Worm (Caenorhabditis elegans) whole organism, L4/young adult: ENCODE data around the gene col-125.

ENCODE experiments used
- W03F9.2 ChIP-seq: fragments of 150-350 bp; optimal IDR thresholded peaks from 2 replicates; lab custom pipeline; 2014; ENCODE audit warnings: missing biosample characterization, missing genetic modification characterization
- dao-5 ChIP-seq: sonication (generic microtip); optimal IDR thresholded peaks from 2 replicates; lab custom pipeline; 2016; ENCODE audit warnings: missing genotype, missing genetic modification characterization, moderate library complexity, missing compliant biosample characterization
- him-1 ChIP-seq: sonication (generic microtip); optimal IDR thresholded peaks from 2 replicates; lab custom pipeline; 2016; ENCODE audit warnings: missing genotype, missing genetic modification reagents, missing genetic modification characterization, missing compliant biosample characterization

ce11 chrIV:11189411-11189810, 35.9 kb upstream of the col-125 start, which contains the start of gene fbxb-79:
- TF ChIP-seq dao-5 (tag; lab: Kevin White, UChicago) (no peak), W03F9.2 (tag; lab: Kevin White, UChicago) (no peak), him-1 (tag; lab: Kevin White, UChicago) (no peak)
